Worm (Caenorhabditis elegans) whole organism, midembryonic: ENCODE data around the gene xbx-6.
A peak's percentile ranks its signal among the peaks of the same experiment; 100 is the strongest.

Experiments
- T22C8.4 ChIP-seq: fragments of 200-800 bp; sonication (Bioruptor generic); IDR thresholded peaks from 2 replicates; pipeline ENCODE4 v1.3.6; 2022; ENCODE audit warnings: missing genetic modification characterization, missing compliant biosample characterization
- cog-1 ChIP-seq: sonication (generic microtip); optimal IDR thresholded peaks from 2 replicates; lab custom pipeline; 2016; ENCODE audit warnings: missing genetic modification characterization, missing compliant biosample characterization
- flt-1 ChIP-seq: fragments of 200-800 bp; sonication (Bioruptor generic); IDR thresholded peaks from 2 replicates; pipeline ENCODE4 v1.3.6; 2022; ENCODE audit warnings: missing genetic modification characterization, missing compliant biosample characterization
- klf-2 ChIP-seq: fragments of 200-800 bp; sonication (Bioruptor generic); conservative IDR thresholded peaks from 2 replicates; pipeline ENCODE4 v1.3.6; 2022; ENCODE audit warnings: missing genetic modification reagents, missing genetic modification characterization, missing compliant biosample characterization
- med-1 ChIP-seq: sonication (generic microtip); optimal IDR thresholded peaks from 2 replicates; lab custom pipeline; 2017; ENCODE audit warnings: missing genetic modification characterization, mild to moderate bottlenecking, missing compliant biosample characterization, antibody characterized with exemption, missing genetic modification reagents; ENCODE audit not compliant: insufficient read depth
- ref-1 ChIP-seq: fragments of 200-800 bp; sonication (Bioruptor generic); conservative IDR thresholded peaks from 2 replicates; pipeline ENCODE4 v1.3.6; 2022; ENCODE audit warnings: missing genetic modification reagents, missing genetic modification characterization, missing compliant biosample characterization
- tab-1 ChIP-seq: fragments of 200-800 bp; sonication (Bioruptor generic); IDR thresholded peaks from 2 replicates; pipeline ENCODE4 v1.3.6; 2022; ENCODE audit warnings: missing genetic modification characterization, missing compliant biosample characterization
- ztf-23 ChIP-seq: fragments of 200-800 bp; sonication (Bioruptor generic); IDR thresholded peaks from 2 replicates; pipeline ENCODE4 v1.3.6; 2022; ENCODE audit warnings: missing genetic modification reagents, missing genetic modification characterization, missing compliant biosample characterization
- ztf-29 ChIP-seq: fragments of 200-800 bp; sonication (Bioruptor generic); IDR thresholded peaks from 2 replicates; pipeline ENCODE4 v1.3.6; 2022; ENCODE audit warnings: missing genetic modification reagents, missing genetic modification characterization, missing compliant biosample characterization

The xbx-6 gene

DNA sequence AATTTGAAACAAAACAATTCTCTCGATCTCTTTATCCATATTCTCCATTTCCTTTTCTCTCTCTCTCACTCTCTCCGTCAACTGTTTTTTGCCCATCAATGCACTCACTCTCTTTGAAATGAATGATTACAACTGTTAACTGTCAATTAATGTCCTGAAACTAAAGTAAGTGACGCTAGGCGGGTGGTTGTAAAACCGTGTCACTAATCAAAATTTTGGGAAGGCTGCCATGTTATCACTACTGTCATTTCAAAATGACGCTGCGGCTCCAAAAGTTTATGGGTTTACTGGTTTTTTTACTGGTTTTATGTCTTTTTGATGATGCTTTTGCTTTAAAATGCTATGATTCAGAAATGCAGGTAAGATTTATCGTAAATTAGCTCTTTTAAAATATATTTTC is 23.7 kb upstream of the xbx-6 start, which contains the start of gene ZK287.9:
Gene ZK287.9, plus strand, starts transcription at position 192 of the 400 bp plus-strand sequence.
- no peak for TF ChIP-seq T22C8.4 (GFP tag; lab: Robert Waterston, UW)
- no peak for TF ChIP-seq flt-1
- no peak for TF ChIP-seq cog-1 (tag; lab: Kevin White, UChicago)
- no peak for TF ChIP-seq klf-2
- TF ChIP-seq med-1 (GFP tag; lab: Kevin White, UChicago): no peak
- no peak for TF ChIP-seq ztf-29 (GFP tag; lab: Robert Waterston, UW)
- no peak for TF ChIP-seq ztf-23 (GFP tag; lab: Robert Waterston, UW)
- TF ChIP-seq ref-1: no peak
- no peak for TF ChIP-seq tab-1 (GFP tag; lab: Robert Waterston, UW)

DNA sequence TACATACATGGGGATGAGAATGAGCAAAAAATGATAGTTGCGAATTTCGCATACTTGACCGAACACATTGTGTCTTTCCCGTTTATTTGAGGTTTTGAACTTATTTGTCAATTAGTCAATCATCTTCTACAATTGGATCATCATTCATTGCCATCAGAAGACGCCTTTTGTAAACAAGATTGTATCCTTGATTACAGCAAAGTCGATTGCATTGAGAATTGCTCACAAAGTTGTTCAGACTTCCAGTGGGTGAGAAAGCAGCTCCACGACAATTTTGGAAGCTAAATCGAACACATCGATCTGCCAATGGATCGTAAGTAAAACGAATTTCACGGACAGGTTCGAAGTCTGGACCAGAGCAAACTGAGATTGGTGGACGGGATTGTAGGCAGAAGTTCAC is 22.6 kb upstream of the xbx-6 start:
- TF ChIP-seq flt-1 (no peak), med-1 (GFP tag; lab: Kevin White, UChicago) (no peak), ztf-23 (GFP tag; lab: Robert Waterston, UW) (no peak), cog-1 (tag; lab: Kevin White, UChicago) (no peak)

DNA sequence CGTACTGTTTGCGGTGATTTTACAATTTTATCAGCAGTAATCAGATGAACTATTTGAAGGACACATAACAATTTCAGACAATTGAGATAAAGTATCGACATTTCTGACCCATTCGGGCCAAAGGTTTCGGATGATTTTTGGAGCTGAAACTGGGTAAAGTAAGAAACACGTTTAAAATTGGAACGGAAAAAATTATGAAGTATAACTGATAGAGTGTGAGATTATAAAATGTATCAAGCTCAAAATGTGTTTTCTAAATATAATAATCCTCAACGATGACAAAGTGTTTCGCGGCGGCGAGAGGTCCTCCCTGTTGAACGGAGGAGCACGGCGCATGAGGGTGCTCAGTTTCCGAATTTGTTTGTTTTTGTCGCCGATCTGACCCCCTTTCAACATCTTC is 17.3 kb upstream of the xbx-6 start, which contains the start of gene ZK287.4:
Gene ZK287.4, minus strand, starts transcription at position 101 of the 400 bp plus-strand sequence.
- TF ChIP-seq ref-1 (no peak), ztf-23 (GFP tag; lab: Robert Waterston, UW) (no peak), klf-2 (no peak), flt-1 (no peak), cog-1 (tag; lab: Kevin White, UChicago) (no peak), T22C8.4 (GFP tag; lab: Robert Waterston, UW) (no peak), tab-1 (GFP tag; lab: Robert Waterston, UW) (no peak), ztf-29 (GFP tag; lab: Robert Waterston, UW) (no peak), med-1 (GFP tag; lab: Kevin White, UChicago) (no peak)

DNA sequence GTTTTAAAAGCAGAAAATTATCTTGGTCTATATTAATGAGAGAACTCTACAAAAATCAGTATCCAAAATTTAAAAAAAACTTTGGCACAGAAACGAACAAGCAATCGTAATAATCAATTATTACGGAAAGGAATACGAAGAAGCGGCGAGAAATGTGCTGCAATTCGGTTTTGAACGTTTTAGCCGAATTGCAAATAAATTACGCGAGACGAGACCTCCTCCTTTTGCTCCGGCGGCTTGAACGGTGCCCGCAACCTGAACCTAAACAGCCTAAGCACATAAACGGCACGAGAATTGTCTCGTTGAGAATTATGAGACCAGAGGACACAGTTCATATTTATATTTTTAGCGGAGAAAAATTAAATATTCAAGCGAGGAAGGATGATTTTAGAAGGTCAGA is 13.5 kb upstream of the xbx-6 start:
- TF ChIP-seq ref-1 (no peak), flt-1 (no peak), ztf-29 (GFP tag; lab: Robert Waterston, UW) (no peak), klf-2 (no peak), tab-1 (GFP tag; lab: Robert Waterston, UW) (no peak), med-1 (GFP tag; lab: Kevin White, UChicago) (no peak), cog-1 (tag; lab: Kevin White, UChicago) (no peak)

DNA sequence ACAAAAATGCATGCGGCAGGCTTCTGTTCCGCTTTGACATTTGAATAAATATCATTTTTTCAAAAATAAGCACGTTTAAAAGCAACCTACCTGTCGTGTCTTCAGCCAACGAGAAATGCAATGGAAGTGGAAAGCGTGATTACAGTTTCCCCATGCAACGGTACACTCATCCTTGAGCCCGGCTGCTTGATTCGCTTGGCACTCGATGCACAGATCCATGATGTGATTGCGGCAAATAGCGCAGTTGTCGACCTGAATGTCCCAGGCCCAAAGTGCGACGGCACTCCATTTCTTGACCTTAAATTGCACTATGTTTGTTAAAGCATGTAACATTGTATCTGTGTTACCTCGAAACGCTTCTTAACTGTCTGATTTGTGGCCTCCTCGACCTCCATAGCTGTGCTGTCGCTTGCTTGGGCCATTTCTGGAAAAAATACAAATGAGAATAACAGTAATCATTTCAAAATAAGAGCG is 12.7 kb upstream of the xbx-6 start, which contains the start of gene rbx-1:
Gene rbx-1, minus strand, starts transcription at position 424 of the 474 bp plus-strand sequence.
- TF ChIP-seq ref-1: no peak
- no peak for TF ChIP-seq cog-1 (tag; lab: Kevin White, UChicago)
- no peak for TF ChIP-seq med-1 (GFP tag; lab: Kevin White, UChicago)
- no peak for TF ChIP-seq ztf-29 (GFP tag; lab: Robert Waterston, UW)
- TF ChIP-seq ztf-23 (GFP tag; lab: Robert Waterston, UW): no peak
- TF ChIP-seq tab-1 (GFP tag; lab: Robert Waterston, UW): no peak
- TF ChIP-seq klf-2: no peak
- TF ChIP-seq T22C8.4 (GFP tag; lab: Robert Waterston, UW): no peak
- no peak for TF ChIP-seq flt-1

DNA sequence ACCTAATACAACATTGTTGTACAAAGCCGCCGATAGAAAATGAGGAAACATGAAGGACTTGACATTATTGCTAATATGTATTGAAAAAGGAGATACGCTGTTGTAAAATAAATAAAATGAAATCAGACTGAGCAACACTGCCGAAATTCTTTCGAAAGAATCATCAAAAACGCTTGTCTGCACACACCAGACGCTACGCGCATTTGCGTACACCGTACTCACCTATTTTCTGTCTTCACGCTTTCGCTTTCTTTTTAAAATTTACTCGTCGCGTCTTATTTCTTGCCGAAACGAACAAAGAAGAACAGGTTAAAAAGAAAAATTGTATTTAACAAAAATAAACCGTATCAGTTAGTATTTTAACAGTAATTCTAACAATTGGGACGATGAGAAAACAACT is 12.1 kb upstream of the xbx-6 start:
- TF ChIP-seq tab-1 (GFP tag; lab: Robert Waterston, UW) (no peak), ztf-23 (GFP tag; lab: Robert Waterston, UW) (0 out of 2 replicates have a peak, but pooled peaks have one; percentile 31)

DNA sequence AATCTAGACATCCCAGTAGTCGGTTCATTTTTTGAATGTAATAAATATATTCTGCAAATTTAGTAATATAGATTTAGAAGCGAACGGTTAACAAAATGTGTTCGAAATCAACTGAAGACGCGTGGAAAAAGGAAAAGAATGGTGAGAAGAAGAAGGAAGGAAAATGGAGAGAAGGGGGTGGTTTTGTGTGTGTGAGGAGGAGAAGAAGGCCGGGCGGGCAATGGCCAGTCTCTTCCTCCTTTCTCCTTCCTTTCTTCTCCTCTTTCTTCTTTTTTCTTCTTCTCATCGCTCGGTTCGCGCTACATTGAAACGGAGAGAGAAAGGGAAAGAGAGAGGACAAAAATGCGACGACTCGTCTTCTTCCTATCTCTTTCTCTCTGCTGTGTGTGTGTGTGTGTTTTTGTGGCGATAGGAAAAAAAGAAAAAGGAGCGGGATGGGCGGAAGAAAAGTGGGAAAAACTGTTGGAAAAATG is 10.7 kb upstream of the xbx-6 start, which contains the start of gene ztf-9:
Gene ztf-9, minus strand, starts transcription at position 51 of the 473 bp plus-strand sequence.
- TF ChIP-seq cog-1 (tag; lab: Kevin White, UChicago) (no peak), flt-1 (peak; percentile 50; the same call in 1 of the 2 replicates), T22C8.4 (GFP tag; lab: Robert Waterston, UW) (no peak), ref-1 (no peak), ztf-23 (GFP tag; lab: Robert Waterston, UW) (0 out of 2 replicates have a peak, but pooled peaks have one; percentile 43), ztf-29 (GFP tag; lab: Robert Waterston, UW) (0 out of 2 replicates have a peak, but pooled peaks have one; percentile 30)

DNA sequence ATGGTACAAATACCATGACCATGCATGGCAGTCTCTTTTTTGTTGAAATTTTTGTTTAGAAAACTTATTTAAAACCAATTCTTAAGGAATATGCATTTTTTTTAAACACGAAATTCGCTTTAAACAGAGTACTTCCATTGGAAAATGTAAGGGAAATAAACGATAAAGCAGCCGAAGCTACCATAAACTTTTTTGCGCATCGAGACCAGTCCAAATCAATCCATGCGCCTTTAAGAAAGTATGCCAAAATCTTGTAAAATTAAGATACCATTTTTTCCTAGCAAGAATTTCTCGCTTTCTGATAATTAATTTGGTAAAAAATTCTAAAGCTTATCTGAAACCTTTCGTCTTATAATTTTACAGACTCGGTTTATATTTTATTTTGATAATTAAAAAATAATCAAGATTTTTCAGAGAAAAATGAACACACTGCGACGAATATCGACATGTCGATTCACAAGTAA is 10.2 kb upstream of the xbx-6 start, which contains the start of gene ZK287.7:
Gene ZK287.7, plus strand, starts transcription at position 414 of the 464 bp plus-strand sequence.
- TF ChIP-seq flt-1 (no peak), ref-1 (no peak), ztf-23 (GFP tag; lab: Robert Waterston, UW) (no peak), med-1 (GFP tag; lab: Kevin White, UChicago) (no peak), klf-2 (no peak), cog-1 (tag; lab: Kevin White, UChicago) (no peak), ztf-29 (GFP tag; lab: Robert Waterston, UW) (no peak), tab-1 (GFP tag; lab: Robert Waterston, UW) (no peak), T22C8.4 (GFP tag; lab: Robert Waterston, UW) (no peak)

DNA sequence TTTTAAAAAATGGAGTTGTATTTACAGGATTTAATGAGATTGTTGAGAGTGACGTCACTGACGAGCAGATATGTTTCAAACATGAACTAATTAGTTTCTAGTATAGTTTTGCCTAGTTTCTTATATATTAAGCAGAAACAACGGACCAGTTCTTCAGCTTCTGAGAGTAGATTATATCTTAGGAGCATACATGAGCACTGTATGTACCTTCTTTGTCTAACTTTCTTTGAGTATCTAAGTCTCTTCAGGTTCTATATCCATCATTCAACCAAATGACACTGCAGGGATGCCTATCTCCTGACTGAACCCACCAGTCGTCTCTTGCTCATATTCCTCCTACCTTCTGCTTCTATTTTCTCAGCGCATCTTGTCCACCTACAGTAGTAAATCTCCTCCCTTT is 6.1 kb upstream of the xbx-6 start, which contains the start of gene her-1:
Gene her-1, plus strand, starts transcription at position 301 of the 400 bp plus-strand sequence.
- TF ChIP-seq tab-1 (GFP tag; lab: Robert Waterston, UW) (no peak), flt-1 (no peak), cog-1 (tag; lab: Kevin White, UChicago) (no peak), ztf-23 (GFP tag; lab: Robert Waterston, UW) (no peak), klf-2 (no peak), ztf-29 (GFP tag; lab: Robert Waterston, UW) (no peak), T22C8.4 (GFP tag; lab: Robert Waterston, UW) (no peak), med-1 (GFP tag; lab: Kevin White, UChicago) (no peak), ref-1 (no peak)

DNA sequence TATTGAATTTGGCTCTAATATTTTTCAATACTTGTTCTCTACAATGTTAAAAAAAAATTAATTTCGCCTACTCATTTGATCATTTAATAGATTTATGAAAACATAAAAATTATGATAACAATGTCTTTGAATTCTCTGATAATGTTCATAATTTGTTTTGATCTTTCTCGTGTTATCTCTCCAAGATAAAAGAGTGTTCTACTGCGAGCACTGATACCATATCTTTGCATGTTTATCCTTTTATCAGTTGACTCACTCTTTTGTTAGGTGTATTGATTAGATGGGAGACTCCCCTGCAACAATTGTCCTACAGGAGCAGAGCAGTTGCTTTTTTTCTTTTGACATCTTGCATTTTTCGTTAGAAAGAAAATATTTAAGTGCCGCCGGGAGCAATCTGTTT is 3.6 kb upstream of the xbx-6 start:
- TF ChIP-seq ref-1 (no peak), klf-2 (no peak), T22C8.4 (GFP tag; lab: Robert Waterston, UW) (no peak), cog-1 (tag; lab: Kevin White, UChicago) (no peak), ztf-23 (GFP tag; lab: Robert Waterston, UW) (no peak), tab-1 (GFP tag; lab: Robert Waterston, UW) (no peak), flt-1 (no peak), med-1 (GFP tag; lab: Kevin White, UChicago) (no peak)
